Worm (Caenorhabditis elegans) whole organism, L1 larva: ENCODE data around the gene spe-36.

Experiments
- C16A3.4 ChIP-seq: fragments of 150-350 bp; optimal IDR thresholded peaks from 2 replicates; lab custom pipeline; 2014; ENCODE audit warnings: missing biosample characterization, missing genetic modification characterization
- C34B4.2 ChIP-seq: sonication (generic microtip); optimal IDR thresholded peaks from 2 replicates; lab custom pipeline; 2017; ENCODE audit warnings: mild to moderate bottlenecking, missing genetic modification characterization, missing compliant biosample characterization
- Y116A8C.19 ChIP-seq: sonication (generic microtip); optimal IDR thresholded peaks from 2 replicates; lab custom pipeline; 2016; ENCODE audit warnings: missing compliant biosample characterization, missing genetic modification characterization, borderline replicate concordance
- aha-1 ChIP-seq: fragments of 150-350 bp; optimal IDR thresholded peaks from 2 replicates; lab custom pipeline; 2014; ENCODE audit warnings: missing biosample characterization, missing genetic modification characterization
- aly-2 ChIP-seq: fragments of 150-350 bp; optimal IDR thresholded peaks from 2 replicates; lab custom pipeline; 2014; ENCODE audit warnings: missing biosample characterization, missing genetic modification characterization
- ama-1 ChIP-seq: fragments of 150-350 bp; optimal IDR thresholded peaks from 2 replicates; lab custom pipeline; 2014
- blmp-1 ChIP-seq: fragments of 150-350 bp; optimal IDR thresholded peaks from 2 replicates; lab custom pipeline; 2014; ENCODE audit warnings: missing biosample characterization, missing genetic modification characterization
- ceh-82 ChIP-seq, 3 experiments: fragments of 150-350 bp in 1 of 3; sonication (generic microtip) in 2 of 3; optimal IDR thresholded peaks; 2 replicates each; lab custom pipeline; 2014 to 2017; ENCODE audit warnings: missing biosample characterization in 3 of 3, missing genetic modification characterization in 3 of 3
- ceh-90 ChIP-seq: sonication (generic microtip); optimal IDR thresholded peaks from 2 replicates; lab custom pipeline; 2016; ENCODE audit warnings: missing genetic modification characterization, missing compliant biosample characterization
- dpl-1 ChIP-seq, 3 experiments: fragments of 150-350 bp in 2 of 3; sonication (generic microtip) in 1 of 3; optimal IDR thresholded peaks; 2 replicates each; lab custom pipeline; 2014 to 2017; ENCODE audit warnings: missing biosample characterization in 3 of 3, missing genetic modification characterization in 3 of 3, missing genetic modification reagents in 3 of 3
- efl-1 ChIP-seq, 4 experiments: fragments of 150-350 bp; optimal IDR thresholded peaks in 3 of 4; peaks in 1 of 4; 1 replicate in 1 of 4; 2 replicates in 3 of 4; lab custom pipeline; 2014; ENCODE audit warnings: missing biosample characterization in 2 of 4, missing genetic modification characterization in 2 of 4, missing genetic modification reagents in 2 of 4
- efl-3 ChIP-seq: fragments of 200-800 bp; sonication (Bioruptor generic); optimal IDR thresholded peaks from 2 replicates; lab custom pipeline; 2018; ENCODE audit warnings: mild to moderate bottlenecking, missing genetic modification characterization, missing compliant biosample characterization
- egl-13 ChIP-seq: sonication (generic microtip); optimal IDR thresholded peaks from 2 replicates; lab custom pipeline; 2016; ENCODE audit warnings: missing genotype, missing genetic modification reagents, missing genetic modification characterization, missing compliant biosample characterization
- egl-27 ChIP-seq, 2 experiments: fragments of 150-350 bp in 1 of 2; sonication (generic microtip); optimal IDR thresholded peaks; 3 replicates each; lab custom pipeline; 2017 to 2018; ENCODE audit warnings: missing biosample characterization in 2 of 2, missing genetic modification characterization in 2 of 2, missing genetic modification reagents in 2 of 2
- elt-2 ChIP-seq: sonication (generic microtip); optimal IDR thresholded peaks from 2 replicates; lab custom pipeline; 2016; ENCODE audit warnings: missing genetic modification characterization, mild to moderate bottlenecking, inconsistent platforms, missing compliant biosample characterization, missing genetic modification reagents
- elt-3 ChIP-seq, 6 experiments: fragments of 150-350 bp in 1 of 6; sonication (generic microtip); optimal IDR thresholded peaks; 2 replicates each; lab custom pipeline; 2017 to 2018; ENCODE audit warnings: missing biosample characterization in 6 of 6, missing genetic modification characterization in 6 of 6, inconsistent platforms in 1 of 6
- fkh-10 ChIP-seq: sonication (generic microtip); optimal IDR thresholded peaks from 2 replicates; lab custom pipeline; 2017; ENCODE audit warnings: missing biosample characterization, missing genetic modification reagents, missing genetic modification characterization
- fkh-4 ChIP-seq: sonication (generic microtip); optimal IDR thresholded peaks from 2 replicates; lab custom pipeline; 2016; ENCODE audit warnings: missing compliant biosample characterization, missing genetic modification characterization, borderline replicate concordance
- fkh-8 ChIP-seq: sonication (generic microtip); optimal IDR thresholded peaks from 2 replicates; lab custom pipeline; 2016; ENCODE audit warnings: mild to moderate bottlenecking, missing genetic modification characterization, missing compliant biosample characterization
- fos-1 ChIP-seq: fragments of 150-350 bp; optimal IDR thresholded peaks from 2 replicates; lab custom pipeline; 2014; ENCODE audit warnings: missing biosample characterization, missing genetic modification characterization
- grh-1 ChIP-seq: fragments of 200-800 bp; sonication (Bioruptor generic); IDR thresholded peaks from 2 replicates; pipeline ENCODE4 v1.3.6; 2022; ENCODE audit warnings: missing genetic modification reagents, missing genetic modification characterization, missing compliant biosample characterization
- hlh-17 ChIP-seq: fragments of 200-800 bp; sonication (Bioruptor generic); optimal IDR thresholded peaks from 2 replicates; lab custom pipeline; 2018; ENCODE audit warnings: missing genetic modification characterization, mild to moderate bottlenecking, missing compliant biosample characterization, moderate library complexity, borderline replicate concordance
- hlh-4 ChIP-seq: sonication (generic microtip); optimal IDR thresholded peaks from 2 replicates; lab custom pipeline; 2016; ENCODE audit warnings: mild to moderate bottlenecking, missing genetic modification characterization, missing compliant biosample characterization
- hpl-2 ChIP-seq: fragments of 150-350 bp; optimal IDR thresholded peaks from 2 replicates; lab custom pipeline; 2014; ENCODE audit warnings: missing biosample characterization, missing genetic modification reagents, missing genetic modification characterization
- isw-1 ChIP-seq: fragments of 200-800 bp; sonication (Bioruptor generic); IDR thresholded peaks from 2 replicates; pipeline ENCODE4 v1.3.6; 2022; ENCODE audit warnings: missing genetic modification characterization, missing compliant biosample characterization
- jun-1 ChIP-seq: fragments of 150-350 bp; optimal IDR thresholded peaks from 2 replicates; lab custom pipeline; 2014; ENCODE audit warnings: missing biosample characterization, missing genetic modification reagents, missing genetic modification characterization
- lin-13 ChIP-seq: fragments of 150-350 bp; optimal IDR thresholded peaks from 2 replicates; lab custom pipeline; 2014; ENCODE audit warnings: missing biosample characterization, missing genetic modification reagents, missing genetic modification characterization
- lin-15B ChIP-seq: fragments of 150-350 bp; sonication (generic microtip); optimal IDR thresholded peaks from 3 replicates; lab custom pipeline; 2014; ENCODE audit warnings: missing biosample characterization, missing genetic modification characterization
- lin-39 ChIP-seq: fragments of 150-350 bp; optimal IDR thresholded peaks from 2 replicates; lab custom pipeline; 2014; ENCODE audit warnings: missing biosample characterization, missing genetic modification reagents, missing genetic modification characterization
- mdl-1 ChIP-seq, 2 experiments: fragments of 150-350 bp; optimal IDR thresholded peaks; 2 replicates each; lab custom pipeline; 2014 to 2017; ENCODE audit warnings: missing biosample characterization in 2 of 2, missing genetic modification characterization in 2 of 2, inconsistent platforms in 1 of 2
- mef-2 ChIP-seq: fragments of 150-350 bp; optimal IDR thresholded peaks from 2 replicates; lab custom pipeline; 2014; ENCODE audit warnings: missing biosample characterization, missing genetic modification characterization
- mep-1 ChIP-seq: fragments of 150-350 bp; optimal IDR thresholded peaks from 2 replicates; lab custom pipeline; 2014; ENCODE audit warnings: missing biosample characterization, missing genetic modification characterization
- nhr-11 ChIP-seq: fragments of 150-350 bp; optimal IDR thresholded peaks from 2 replicates; lab custom pipeline; 2014; ENCODE audit warnings: missing biosample characterization, missing genetic modification characterization
- nhr-12 ChIP-seq: sonication (generic microtip); optimal IDR thresholded peaks from 2 replicates; lab custom pipeline; 2017; ENCODE audit warnings: missing biosample characterization, missing genetic modification characterization
- nhr-19 ChIP-seq: fragments of 200-800 bp; sonication (Bioruptor generic); conservative IDR thresholded peaks from 2 replicates; pipeline ENCODE4 v1.3.6; 2022; ENCODE audit warnings: missing genetic modification characterization, missing compliant biosample characterization
- nhr-237 ChIP-seq: fragments of 150-350 bp; optimal IDR thresholded peaks from 2 replicates; lab custom pipeline; 2014; ENCODE audit warnings: missing biosample characterization, missing genetic modification characterization
- nhr-28 ChIP-seq: fragments of 150-350 bp; optimal IDR thresholded peaks from 2 replicates; lab custom pipeline; 2014; ENCODE audit warnings: missing biosample characterization, missing genetic modification characterization
- nhr-47 ChIP-seq: sonication (generic microtip); optimal IDR thresholded peaks from 2 replicates; lab custom pipeline; 2016; ENCODE audit warnings: mild to moderate bottlenecking, missing genetic modification characterization, moderate library complexity, missing compliant biosample characterization
- nhr-76 ChIP-seq: sonication (generic microtip); optimal IDR thresholded peaks from 2 replicates; lab custom pipeline; 2017; ENCODE audit warnings: missing biosample characterization, missing genetic modification characterization
- nhr-84 ChIP-seq: sonication (generic microtip); optimal IDR thresholded peaks from 2 replicates; lab custom pipeline; 2017; ENCODE audit warnings: missing biosample characterization, missing genetic modification characterization
- pax-3 ChIP-seq: fragments of 200-800 bp; sonication (Bioruptor generic); optimal IDR thresholded peaks from 2 replicates; lab custom pipeline; 2018; ENCODE audit warnings: mild to moderate bottlenecking, missing genetic modification characterization, moderate library complexity, missing compliant biosample characterization
- rnt-1 ChIP-seq: sonication (generic microtip); optimal IDR thresholded peaks from 2 replicates; lab custom pipeline; 2016; ENCODE audit warnings: mild to moderate bottlenecking, missing genetic modification characterization, moderate library complexity, missing compliant biosample characterization
- skn-1 ChIP-seq: fragments of 150-350 bp; optimal IDR thresholded peaks from 2 replicates; lab custom pipeline; 2014; ENCODE audit warnings: missing biosample characterization, missing genetic modification characterization
- sox-4 ChIP-seq: sonication (generic microtip); optimal IDR thresholded peaks from 2 replicates; lab custom pipeline; 2016; ENCODE audit warnings: missing genetic modification characterization, missing compliant biosample characterization
- sptf-1 ChIP-seq: fragments of 150-350 bp; optimal IDR thresholded peaks from 2 replicates; lab custom pipeline; 2014; ENCODE audit warnings: missing biosample characterization, missing genetic modification characterization
- unc-130 ChIP-seq: fragments of 150-350 bp; optimal IDR thresholded peaks from 2 replicates; lab custom pipeline; 2017; ENCODE audit warnings: missing biosample characterization, missing genetic modification characterization, inconsistent platforms
- unc-62 ChIP-seq: fragments of 150-350 bp; optimal IDR thresholded peaks from 2 replicates; lab custom pipeline; 2014; ENCODE audit warnings: missing biosample characterization, missing genetic modification reagents, missing genetic modification characterization
- unc-86 ChIP-seq: sonication (generic microtip); optimal IDR thresholded peaks from 2 replicates; lab custom pipeline; 2016; ENCODE audit warnings: missing genetic modification characterization, missing compliant biosample characterization
- unc-98 ChIP-seq: fragments of 200-800 bp; sonication (Bioruptor generic); IDR thresholded peaks from 2 replicates; pipeline ENCODE4 v1.3.6; 2022; ENCODE audit warnings: missing genetic modification characterization, missing compliant biosample characterization
- vab-15 ChIP-seq: sonication (generic microtip); optimal IDR thresholded peaks from 2 replicates; lab custom pipeline; 2017; ENCODE audit warnings: missing genotype, mild to moderate bottlenecking, missing genetic modification characterization, missing compliant biosample characterization
- xbp-1 ChIP-seq: sonication (generic microtip); optimal IDR thresholded peaks from 2 replicates; lab custom pipeline; 2016; ENCODE audit warnings: missing genetic modification characterization, missing compliant biosample characterization
- zag-1 ChIP-seq: fragments of 150-350 bp; optimal IDR thresholded peaks from 2 replicates; lab custom pipeline; 2014; ENCODE audit warnings: missing biosample characterization, missing genetic modification characterization
- zip-4 ChIP-seq: fragments of 200-800 bp; sonication (Bioruptor generic); optimal IDR thresholded peaks from 2 replicates; lab custom pipeline; 2018; ENCODE audit warnings: mild to moderate bottlenecking, missing genetic modification characterization, moderate library complexity, missing compliant biosample characterization
- ztf-11 ChIP-seq, 2 experiments: sonication (generic microtip); optimal IDR thresholded peaks; 2 replicates each; lab custom pipeline; 2016 to 2017; ENCODE audit warnings: missing genetic modification characterization in 2 of 2, missing biosample characterization in 1 of 2, missing compliant biosample characterization in 1 of 2

The spe-36 gene

DNA sequence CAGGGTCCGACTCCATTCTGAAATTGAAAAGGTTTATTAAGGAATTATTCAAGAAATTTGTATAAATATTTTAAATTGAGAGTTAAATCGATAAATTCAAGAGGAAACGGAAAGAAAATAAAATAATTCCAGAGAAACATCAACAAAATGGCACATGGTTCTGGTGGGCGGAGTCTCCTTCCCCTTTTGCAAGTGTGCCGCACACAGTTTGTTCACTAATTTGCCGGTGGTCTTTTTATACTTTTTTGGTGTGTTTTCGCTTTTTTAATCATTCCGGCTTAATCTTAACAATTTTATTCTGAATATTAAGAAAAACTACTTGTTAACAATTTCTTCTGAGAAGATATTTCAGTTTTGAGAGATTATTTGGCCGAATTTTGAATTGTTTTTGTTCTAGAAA lies 12.8 kb upstream of the spe-36 start, which contains the start of the genes ragc-1 and Y24F12A.1 (continued):
- TF ChIP-seq dpl-1 (GFP tag; optimal IDR thresholded peaks at IDR 0.05; lab: Kevin White, UChicago) (peak; percentile 28 to 64 (median 44)), unc-86 (tag; lab: Kevin White, UChicago) (no peak), grh-1 (GFP tag; lab: Robert Waterston, UW) (no peak), nhr-12 (tag; lab: Kevin White, UChicago) (no peak), nhr-47 (tag; lab: Kevin White, UChicago) (peak; percentile 41), zag-1 (no peak), xbp-1 (peak; percentile 42), blmp-1 (tag; lab: Kevin White, UChicago) (peak; percentile 58), sox-4 (no peak), mep-1 (tag; lab: Kevin White, UChicago) (peak; percentile 38), C34B4.2 (tag; lab: Kevin White, UChicago) (no peak), nhr-237 (tag; lab: Kevin White, UChicago) (no peak), hpl-2 (no peak), egl-27 (tag; optimal IDR thresholded peaks at IDR 0.05; lab: Kevin White, UChicago) (no peak), elt-3 (tag; optimal IDR thresholded peaks at IDR 0.05; lab: Kevin White, UChicago) (peak in 1 of 6 experiments; percentile 66), ceh-82 (tag; optimal IDR thresholded peaks at IDR 0.05; lab: Kevin White, UChicago) (peak in 2 of 3 experiments; percentile 26 to 46), mef-2 (tag; lab: Kevin White, UChicago) (no peak), lin-15B (tag; lab: Kevin White, UChicago) (peak; percentile 13), unc-98 (no peak), aly-2 (no peak), isw-1 (GFP tag; lab: Robert Waterston, UW) (no peak), unc-130 (peak; percentile 61), rnt-1 (tag; lab: Kevin White, UChicago) (peak; percentile 48), vab-15 (tag; lab: Kevin White, UChicago) (peak; percentile 26), fkh-4 (tag; lab: Kevin White, UChicago) (no peak), C16A3.4 (tag; lab: Kevin White, UChicago) (peak; percentile 53), efl-3 (GFP tag; lab: Kevin White, UChicago) (no peak), hlh-17 (GFP tag; lab: Kevin White, UChicago) (no peak), egl-13 (no peak), ceh-90 (tag; lab: Kevin White, UChicago) (no peak), nhr-84 (tag; lab: Kevin White, UChicago) (no peak), skn-1 (tag; lab: Kevin White, UChicago) (peak; percentile 54), hlh-4 (tag; lab: Kevin White, UChicago) (no peak), pax-3 (tag; lab: Kevin White, UChicago) (no peak), aha-1 (tag; lab: Kevin White, UChicago) (no peak), jun-1 (no peak), lin-13 (GFP tag; lab: Kevin White, UChicago) (no peak), nhr-19 (GFP tag; lab: Robert Waterston, UW) (peak; percentile 30), nhr-76 (tag; lab: Kevin White, UChicago) (no peak), fkh-10 (GFP tag; lab: Kevin White, UChicago) (no peak), ztf-11 (tag; optimal IDR thresholded peaks at IDR 0.05; lab: Kevin White, UChicago) (no peak), fos-1 (no peak), ama-1 (no peak), efl-1 (optimal IDR thresholded peaks at IDR 0.05; lab: Kevin White, UChicago) (peak; percentile 28 to 48), efl-1 (GFP tag; optimal IDR thresholded peaks at IDR 0.05 in 1 of 2; lab: Kevin White, UChicago) (peak; percentile 53 to 92), unc-62 (no peak), sptf-1 (tag; lab: Kevin White, UChicago) (no peak), fkh-8 (tag; lab: Kevin White, UChicago) (peak; percentile 22), nhr-11 (tag; lab: Kevin White, UChicago) (no peak), nhr-28 (no peak), elt-2 (tag; lab: Kevin White, UChicago) (no peak), mdl-1 (tag; optimal IDR thresholded peaks at IDR 0.05; lab: Kevin White, UChicago) (peak in 1 of 2 experiments; percentile 71), lin-39 (tag; lab: Kevin White, UChicago) (no peak), Y116A8C.19 (no peak), zip-4 (GFP tag; lab: Kevin White, UChicago) (no peak)
